Worm (Caenorhabditis elegans) whole organism, L4/young adult: ENCODE measurements around the gene C45G9.9.

Experiments used
- W03F9.2 ChIP-seq: fragments of 150-350 bp; optimal IDR thresholded peaks from 2 replicates; lab custom pipeline; 2014; ENCODE audit warnings: missing biosample characterization, missing genetic modification characterization
- dao-5 ChIP-seq: sonication (generic microtip); optimal IDR thresholded peaks from 2 replicates; lab custom pipeline; 2016; ENCODE audit warnings: missing genotype, missing genetic modification characterization, moderate library complexity, missing compliant biosample characterization
- him-1 ChIP-seq: sonication (generic microtip); optimal IDR thresholded peaks from 2 replicates; lab custom pipeline; 2016; ENCODE audit warnings: missing genotype, missing genetic modification reagents, missing genetic modification characterization, missing compliant biosample characterization

Gene C45G9.9

ce11 chrIII:5006881-5007280, 48.7 kb downstream of the C45G9.9 start, which contains the start of gene R144.12:
Gene R144.12, minus strand, starts transcription at chrIII:5006981.
- no peak for TF ChIP-seq him-1 (tag; lab: Kevin White, UChicago)
- no peak for TF ChIP-seq dao-5 (tag; lab: Kevin White, UChicago)
- TF ChIP-seq W03F9.2 = no peak

- TF ChIP-seq him-1 (tag; lab: Kevin White, UChicago) (no peak), dao-5 (tag; lab: Kevin White, UChicago) (no peak), W03F9.2 (no peak)
Observed at ce11 chrIII:5004621-5005020, 51.0 kb downstream of the C45G9.9 start, which contains the start of gene R144.6. Gene R144.6, minus strand, starts transcription at chrIII:5004721.
